Worm (Caenorhabditis elegans): ENCODE data around the gene R01B10.3.
"Not testable (repeated sequence)": the region's sequence is repeated elsewhere in the genome, so short reads cannot be mapped to it uniquely, and the experiment has no call there.

R01B10.3 gene

DNA sequence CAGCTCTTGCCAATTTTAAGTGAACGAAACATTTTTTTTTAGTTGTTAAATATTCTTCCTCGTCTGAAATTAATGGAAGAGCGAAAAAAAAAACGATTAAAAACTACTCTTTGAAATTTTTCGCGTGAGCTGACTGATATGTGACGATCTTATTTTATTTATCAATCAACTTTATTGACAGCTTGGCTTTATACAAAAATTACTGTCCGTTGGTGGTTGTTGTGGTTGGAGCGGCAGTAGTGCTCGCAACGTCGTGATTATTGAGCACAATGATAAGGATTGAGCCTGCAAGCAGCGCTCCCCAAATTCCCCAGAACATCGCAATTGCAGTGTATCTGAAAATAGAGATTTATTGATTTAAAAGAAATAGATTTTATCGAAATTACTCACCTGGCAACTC lies 481 bp downstream of the R01B10.3 start:
- no peak for TF ChIP-seq mep-1 (tag; optimal IDR thresholded peaks at IDR 0.05)
- no peak for TF ChIP-seq nhr-2 (tag; optimal IDR thresholded peaks at IDR 0.05)
- no peak for TF ChIP-seq nhr-237 (tag; optimal IDR thresholded peaks at IDR 0.05)
- TF ChIP-seq sem-2 (GFP tag; optimal IDR thresholded peaks at IDR 0.05) = no peak
- no peak for TF ChIP-seq zip-8 (tag; optimal IDR thresholded peaks at IDR 0.05)
- no peak for TF ChIP-seq nhr-76 (tag; optimal IDR thresholded peaks at IDR 0.05)
- TF ChIP-seq M03D4.4 (tag; optimal IDR thresholded peaks at IDR 0.05) = no peak
- no peak for TF ChIP-seq unc-62 (GFP tag; optimal IDR thresholded peaks at IDR 0.05)
- TF ChIP-seq snpc-4 (tag; optimal IDR thresholded peaks at IDR 0.05) = no peak
- no peak for TF ChIP-seq mab-5 (tag; optimal IDR thresholded peaks at IDR 0.05)
- no peak for TF ChIP-seq flh-1 (GFP tag; optimal IDR thresholded peaks at IDR 0.05)
- TF ChIP-seq unc-120 (tag; optimal IDR thresholded peaks at IDR 0.05; ENCODE audit: poor library complexity, severe bottlenecking) = no peak
- no peak for TF ChIP-seq tbx-8 (GFP tag; optimal IDR thresholded peaks at IDR 0.05)
- TF ChIP-seq nhr-12 (tag; optimal IDR thresholded peaks at IDR 0.05) = no peak
- TF ChIP-seq sptf-1 (tag; optimal IDR thresholded peaks at IDR 0.05) = no peak
- no peak for TF ChIP-seq bed-3 (GFP tag; optimal IDR thresholded peaks at IDR 0.05)
- TF ChIP-seq lin-32 (GFP tag; optimal IDR thresholded peaks at IDR 0.05) = no peak
- no peak for TF ChIP-seq ceh-43 (GFP tag; optimal IDR thresholded peaks at IDR 0.05)
- TF ChIP-seq hlh-1 (tag; optimal IDR thresholded peaks at IDR 0.05) = no peak
- no peak for TF ChIP-seq nhr-28 (tag; optimal IDR thresholded peaks at IDR 0.05)

DNA sequence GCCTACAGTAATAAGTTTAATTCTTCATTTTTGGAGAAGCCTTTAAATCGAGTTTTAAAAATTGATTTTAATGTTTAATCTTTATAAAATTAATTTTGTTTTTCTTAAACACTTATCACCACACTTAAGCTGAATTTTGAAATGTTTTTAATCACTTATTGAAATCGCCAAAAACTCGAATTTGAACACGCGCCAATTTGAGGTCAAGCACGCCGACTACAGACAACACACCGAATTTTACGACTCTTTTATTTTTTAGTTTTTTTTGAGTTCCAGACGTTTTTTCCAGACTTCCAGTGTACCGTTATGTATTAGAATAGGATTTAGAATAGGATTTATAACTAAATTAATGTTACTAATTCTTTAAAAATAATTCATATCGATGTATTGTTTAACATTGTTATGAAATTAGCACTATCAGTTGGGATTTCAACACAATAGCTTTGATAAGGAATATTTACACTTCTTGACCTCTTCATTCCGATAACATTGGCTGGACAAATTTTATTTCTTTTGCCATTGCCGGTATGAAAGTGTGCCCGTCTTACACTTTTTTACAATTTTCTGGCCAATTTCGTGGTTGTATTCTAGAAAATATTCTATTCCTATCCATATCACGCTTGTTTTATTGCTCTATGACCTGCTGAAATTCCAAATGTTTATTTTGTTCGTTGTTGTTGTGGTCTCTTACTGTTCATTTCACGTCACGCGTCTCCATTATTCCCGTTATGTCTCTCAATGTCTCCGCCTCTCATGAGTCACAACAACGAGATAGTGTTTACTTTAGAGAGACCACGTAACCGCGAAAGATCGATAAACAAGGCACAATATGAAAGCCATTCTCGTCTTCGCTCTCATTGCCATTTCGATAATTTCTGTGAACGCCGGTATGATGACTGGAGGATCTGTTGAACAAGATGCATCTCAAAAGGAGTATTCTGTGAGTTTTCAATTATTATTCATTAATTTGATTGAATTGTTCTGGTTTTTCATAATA lies 1.4 kb downstream of the R01B10.3 start, which contains the start of gene cpi-2:
Gene cpi-2, plus strand, starts transcription at position 788 of the 997 bp plus-strand sequence.
- TF ChIP-seq ces-1 (GFP tag; optimal IDR thresholded peaks at IDR 0.05) (peak; percentile 24), mep-1 (tag; optimal IDR thresholded peaks at IDR 0.05) (peak; percentile 8), bed-3 (GFP tag; optimal IDR thresholded peaks at IDR 0.05) (no peak), pha-4 (tag; optimal IDR thresholded peaks at IDR 0.05) (peak; percentile 71), unc-39 (tag; optimal IDR thresholded peaks at IDR 0.05) (no peak), ceh-39 (tag; optimal IDR thresholded peaks at IDR 0.05) (peak; percentile 65), unc-120 (tag; optimal IDR thresholded peaks at IDR 0.05; ENCODE audit: poor library complexity, severe bottlenecking) (peak; percentile 50)

ce11 chrV:6041375-6041774 lies 3.6 kb downstream of the R01B10.3 start, which contains the start of gene R01B10.2:
Gene R01B10.2 (minus strand): TSS chrV:6041475.
- TF ChIP-seq snpc-4 (tag; optimal IDR thresholded peaks at IDR 0.05) (no peak), ztf-11 (tag; optimal IDR thresholded peaks at IDR 0.05) (no peak), unc-39 (tag; optimal IDR thresholded peaks at IDR 0.05) (no peak), lin-13 (tag; optimal IDR thresholded peaks at IDR 0.05) (no peak), drap-1 (GFP tag; optimal IDR thresholded peaks at IDR 0.05) (no peak), nhr-76 (tag; optimal IDR thresholded peaks at IDR 0.05) (no peak), sem-2 (GFP tag; optimal IDR thresholded peaks at IDR 0.05) (no peak), zip-8 (tag; optimal IDR thresholded peaks at IDR 0.05) (no peak), hlh-1 (tag; optimal IDR thresholded peaks at IDR 0.05) (no peak), ceh-83 (GFP tag; optimal IDR thresholded peaks at IDR 0.05) (no peak), nhr-2 (tag; optimal IDR thresholded peaks at IDR 0.05) (no peak), sptf-1 (tag; optimal IDR thresholded peaks at IDR 0.05) (no peak), tbx-8 (GFP tag; optimal IDR thresholded peaks at IDR 0.05) (no peak), ces-1 (GFP tag; optimal IDR thresholded peaks at IDR 0.05) (no peak), mab-5 (tag; optimal IDR thresholded peaks at IDR 0.05) (no peak)

ce11 chrV:6038405-6039151 lies 6.4 kb downstream of the R01B10.3 start, which contains the start of gene F29G9.1:
Gene F29G9.1 (plus strand): TSS chrV:6039101.
- TF ChIP-seq M03D4.4 (tag; optimal IDR thresholded peaks at IDR 0.05); sem-2 (GFP tag; optimal IDR thresholded peaks at IDR 0.05); sptf-1 (tag; optimal IDR thresholded peaks at IDR 0.05): not testable (repeated sequence)

- no peak for TF ChIP-seq unc-39 (tag; optimal IDR thresholded peaks at IDR 0.05)
- no peak for TF ChIP-seq nhr-28 (tag; optimal IDR thresholded peaks at IDR 0.05)
- no peak for TF ChIP-seq lin-32 (GFP tag; optimal IDR thresholded peaks at IDR 0.05)
- TF ChIP-seq nhr-12 (tag; optimal IDR thresholded peaks at IDR 0.05) = no peak
- no peak for TF ChIP-seq sem-2 (GFP tag; optimal IDR thresholded peaks at IDR 0.05)
- TF ChIP-seq bed-3 (GFP tag; optimal IDR thresholded peaks at IDR 0.05) = no peak
- no peak for TF ChIP-seq ztf-11 (tag; optimal IDR thresholded peaks at IDR 0.05)
- TF ChIP-seq drap-1 (GFP tag; optimal IDR thresholded peaks at IDR 0.05) = no peak
- no peak for TF ChIP-seq nhr-237 (tag; optimal IDR thresholded peaks at IDR 0.05)
- no peak for TF ChIP-seq ceh-43 (GFP tag; optimal IDR thresholded peaks at IDR 0.05)
- no peak for TF ChIP-seq ham-2 (GFP tag; optimal IDR thresholded peaks at IDR 0.05)
- TF ChIP-seq hlh-1 (tag; optimal IDR thresholded peaks at IDR 0.05) = no peak
- TF ChIP-seq nhr-76 (tag; optimal IDR thresholded peaks at IDR 0.05) = no peak
- TF ChIP-seq mls-2 (tag; optimal IDR thresholded peaks at IDR 0.05) = no peak
- TF ChIP-seq mab-5 (tag; optimal IDR thresholded peaks at IDR 0.05) = no peak
- TF ChIP-seq sptf-1 (tag; optimal IDR thresholded peaks at IDR 0.05) = no peak
- TF ChIP-seq tbx-8 (GFP tag; optimal IDR thresholded peaks at IDR 0.05) = no peak
- no peak for TF ChIP-seq M03D4.4 (tag; optimal IDR thresholded peaks at IDR 0.05)
Measured at ce11 chrV:6036547-6036946, 8.4 kb downstream of the R01B10.3 start.
